Worm (Caenorhabditis elegans): Measurements from ENCODE around the gene nspc-20.
A peak's percentile ranks its signal among the peaks of the same experiment; 100 is the strongest.

The nspc-20 gene

ce11 chrX:14486503-14486902 lies 43.5 kb downstream of the nspc-20 start:
- no peak for TF ChIP-seq drap-1 (GFP tag; optimal IDR thresholded peaks at IDR 0.05)
- TF ChIP-seq pha-4 (tag; optimal IDR thresholded peaks at IDR 0.05): no peak
- TF ChIP-seq ham-2 (GFP tag; optimal IDR thresholded peaks at IDR 0.05): no peak
- peak; percentile 82 for TF ChIP-seq hlh-1 (tag; optimal IDR thresholded peaks at IDR 0.05)
- TF ChIP-seq cnd-1 (tag; optimal IDR thresholded peaks at IDR 0.05): peak; percentile 97
- TF ChIP-seq nhr-237 (tag; optimal IDR thresholded peaks at IDR 0.05): no peak
- TF ChIP-seq blmp-1 (tag; optimal IDR thresholded peaks at IDR 0.05): no peak
- TF ChIP-seq zip-8 (tag; optimal IDR thresholded peaks at IDR 0.05): peak; percentile 97
- peak; percentile 80 for TF ChIP-seq ceh-43 (GFP tag; optimal IDR thresholded peaks at IDR 0.05)
- TF ChIP-seq sptf-1 (tag; optimal IDR thresholded peaks at IDR 0.05): no peak
- no peak for TF ChIP-seq unc-39 (tag; optimal IDR thresholded peaks at IDR 0.05)
- TF ChIP-seq snpc-4 (tag; optimal IDR thresholded peaks at IDR 0.05): no peak
- TF ChIP-seq lin-32 (GFP tag; optimal IDR thresholded peaks at IDR 0.05): peak; percentile 90
- no peak for TF ChIP-seq elt-3 (tag; optimal IDR thresholded peaks at IDR 0.05)
- TF ChIP-seq unc-62 (GFP tag; optimal IDR thresholded peaks at IDR 0.05): peak; percentile 41
- TF ChIP-seq lsy-2 (tag; optimal IDR thresholded peaks at IDR 0.05): no peak
- TF ChIP-seq ceh-39 (tag; optimal IDR thresholded peaks at IDR 0.05): peak; percentile 58
- TF ChIP-seq nhr-2 (tag; optimal IDR thresholded peaks at IDR 0.05): peak; percentile 92
- peak; percentile 67 for TF ChIP-seq mls-2 (tag; optimal IDR thresholded peaks at IDR 0.05)
- TF ChIP-seq mep-1 (tag; optimal IDR thresholded peaks at IDR 0.05): peak; percentile 43
- peak; percentile 26 for TF ChIP-seq ztf-11 (tag; optimal IDR thresholded peaks at IDR 0.05)
- TF ChIP-seq M03D4.4 (tag; optimal IDR thresholded peaks at IDR 0.05): no peak
- TF ChIP-seq nhr-76 (tag; optimal IDR thresholded peaks at IDR 0.05): no peak

ce11 chrX:14484827-14485226 lies 45.2 kb downstream of the nspc-20 start, which contains the start of gene M163.8:
M163.8 (plus strand) TSS chrX:14485127.
- TF ChIP-seq pha-4 (tag; optimal IDR thresholded peaks at IDR 0.05): no peak
- no peak for TF ChIP-seq nhr-28 (tag; optimal IDR thresholded peaks at IDR 0.05)
- TF ChIP-seq lsy-2 (tag; optimal IDR thresholded peaks at IDR 0.05): no peak
- TF ChIP-seq sptf-1 (tag; optimal IDR thresholded peaks at IDR 0.05): no peak
- no peak for TF ChIP-seq nhr-12 (tag; optimal IDR thresholded peaks at IDR 0.05)
- no peak for TF ChIP-seq unc-62 (GFP tag; optimal IDR thresholded peaks at IDR 0.05)
- TF ChIP-seq cnd-1 (tag; optimal IDR thresholded peaks at IDR 0.05): no peak
- no peak for TF ChIP-seq unc-39 (tag; optimal IDR thresholded peaks at IDR 0.05)
- no peak for TF ChIP-seq tbx-8 (GFP tag; optimal IDR thresholded peaks at IDR 0.05)
- no peak for TF ChIP-seq mls-2 (tag; optimal IDR thresholded peaks at IDR 0.05)

- no peak for TF ChIP-seq nhr-28 (tag; optimal IDR thresholded peaks at IDR 0.05)
Measured at ce11 chrX:14481637-14482036, 48.4 kb downstream of the nspc-20 start.

- TF ChIP-seq unc-120 (tag; optimal IDR thresholded peaks at IDR 0.05; ENCODE audit: poor library complexity, severe bottlenecking): peak; percentile 41
- no peak for TF ChIP-seq nhr-76 (tag; optimal IDR thresholded peaks at IDR 0.05)
- peak; percentile 57 for TF ChIP-seq ham-2 (GFP tag; optimal IDR thresholded peaks at IDR 0.05)
- TF ChIP-seq lsy-2 (tag; optimal IDR thresholded peaks at IDR 0.05): peak; percentile 59
- TF ChIP-seq mep-1 (tag; optimal IDR thresholded peaks at IDR 0.05): peak; percentile 34
- peak; percentile 30 for TF ChIP-seq pha-4 (tag; optimal IDR thresholded peaks at IDR 0.05)
- peak; percentile 37 for TF ChIP-seq hlh-1 (tag; optimal IDR thresholded peaks at IDR 0.05)
- no peak for TF ChIP-seq zip-8 (tag; optimal IDR thresholded peaks at IDR 0.05)
- TF ChIP-seq ceh-39 (tag; optimal IDR thresholded peaks at IDR 0.05): no peak
- TF ChIP-seq drap-1 (GFP tag; optimal IDR thresholded peaks at IDR 0.05): peak; percentile 55
- TF ChIP-seq bed-3 (GFP tag; optimal IDR thresholded peaks at IDR 0.05): no peak
- peak; percentile 82 for TF ChIP-seq lin-13 (tag; optimal IDR thresholded peaks at IDR 0.05)
- TF ChIP-seq sptf-1 (tag; optimal IDR thresholded peaks at IDR 0.05): peak; percentile 80
- peak; percentile 75 for TF ChIP-seq M03D4.4 (tag; optimal IDR thresholded peaks at IDR 0.05)
- no peak for TF ChIP-seq ztf-11 (tag; optimal IDR thresholded peaks at IDR 0.05)
- no peak for TF ChIP-seq blmp-1 (tag; optimal IDR thresholded peaks at IDR 0.05)
- TF ChIP-seq elt-3 (tag; optimal IDR thresholded peaks at IDR 0.05): no peak
- TF ChIP-seq nhr-12 (tag; optimal IDR thresholded peaks at IDR 0.05): no peak
- no peak for TF ChIP-seq unc-39 (tag; optimal IDR thresholded peaks at IDR 0.05)
- TF ChIP-seq ceh-43 (GFP tag; optimal IDR thresholded peaks at IDR 0.05): no peak
- TF ChIP-seq elt-1 (tag; optimal IDR thresholded peaks at IDR 0.05; ENCODE audit: borderline replicate concordance, insufficient read depth): no peak
- TF ChIP-seq flh-1 (GFP tag; optimal IDR thresholded peaks at IDR 0.05): no peak
- no peak for TF ChIP-seq sem-2 (GFP tag; optimal IDR thresholded peaks at IDR 0.05)
- TF ChIP-seq cnd-1 (tag; optimal IDR thresholded peaks at IDR 0.05): peak; percentile 7
- TF ChIP-seq tbx-8 (GFP tag; optimal IDR thresholded peaks at IDR 0.05): no peak
- TF ChIP-seq nhr-2 (tag; optimal IDR thresholded peaks at IDR 0.05): no peak
- no peak for TF ChIP-seq snpc-4 (tag; optimal IDR thresholded peaks at IDR 0.05)
- TF ChIP-seq ces-1 (GFP tag; optimal IDR thresholded peaks at IDR 0.05): peak; percentile 18
- TF ChIP-seq mab-5 (tag; optimal IDR thresholded peaks at IDR 0.05): no peak
- TF ChIP-seq unc-62 (GFP tag; optimal IDR thresholded peaks at IDR 0.05): peak; percentile 8
- no peak for TF ChIP-seq nhr-237 (tag; optimal IDR thresholded peaks at IDR 0.05)
- TF ChIP-seq nhr-28 (tag; optimal IDR thresholded peaks at IDR 0.05): no peak
- no peak for TF ChIP-seq lin-32 (GFP tag; optimal IDR thresholded peaks at IDR 0.05)
- no peak for TF ChIP-seq ceh-83 (GFP tag; optimal IDR thresholded peaks at IDR 0.05)
- peak; percentile 5 for TF ChIP-seq mls-2 (tag; optimal IDR thresholded peaks at IDR 0.05)
Measured at ce11 chrX:14480248-14480647, 49.8 kb downstream of the nspc-20 start, which contains the start of gene gfi-3. gfi-3 (plus strand) TSS chrX:14480572.
